Fruit fly (Drosophila melanogaster) whole organism, wandering third instar larva: Measurements from ENCODE around the gene Rrp6.

ENCODE experiments used
- Abd-B ChIP-seq: fragments of >200 bp; optimal IDR thresholded peaks from 2 replicates; lab custom pipeline; 2017; ENCODE audit warnings: missing biosample characterization, missing genetic modification characterization
- CG32264 ChIP-seq: fragments of 200-800 bp; sonication (Bioruptor generic); optimal IDR thresholded peaks from 2 replicates; lab custom pipeline; 2016; ENCODE audit warnings: missing biosample characterization, missing genetic modification characterization
- CG9705 ChIP-seq: fragments of 200-800 bp; sonication (Bioruptor generic); optimal IDR thresholded peaks from 2 replicates; lab custom pipeline; 2018; ENCODE audit warnings: missing biosample characterization, mild to moderate bottlenecking, missing genetic modification characterization
- Dif ChIP-seq: fragments of 200-275, 200-300 bp; sonication (Bioruptor generic); optimal IDR thresholded peaks from 2 replicates; lab custom pipeline; 2018; ENCODE audit warnings: missing biosample characterization, missing genetic modification characterization; ENCODE audit not compliant: partially characterized antibody
- GATAd ChIP-seq: sonication (Bioruptor generic); optimal IDR thresholded peaks from 2 replicates; lab custom pipeline; 2016; ENCODE audit warnings: missing biosample characterization, missing genetic modification characterization
- HLH106 ChIP-seq: fragments of 200-800 bp; optimal IDR thresholded peaks from 3 replicates; lab custom pipeline; 2019; ENCODE audit warnings: missing biosample characterization, mild to moderate bottlenecking, missing genetic modification characterization, moderate library complexity
- Hr78 ChIP-seq: fragments of >200 bp; optimal IDR thresholded peaks from 2 replicates; lab custom pipeline; 2017; ENCODE audit warnings: missing biosample characterization, missing genetic modification characterization
- Hr83 ChIP-seq: fragments of 200-300 bp; sonication (Bioruptor generic); optimal IDR thresholded peaks from 2 replicates; lab custom pipeline; 2016; ENCODE audit warnings: missing biosample characterization, mild to moderate bottlenecking, missing genetic modification characterization, moderate library complexity; ENCODE audit not compliant: poor library complexity, severe bottlenecking
- Jra ChIP-seq: sonication (Bioruptor generic); optimal IDR thresholded peaks from 2 replicates; lab custom pipeline; 2016; ENCODE audit warnings: missing biosample characterization, missing genetic modification characterization
- Mio ChIP-seq: sonication (Bioruptor generic); optimal IDR thresholded peaks from 2 replicates; lab custom pipeline; 2016; ENCODE audit warnings: missing biosample characterization, missing genetic modification characterization
- Myc ChIP-seq: fragments of >200 bp; optimal IDR thresholded peaks from 2 replicates; lab custom pipeline; 2017
- N ChIP-seq: fragments of >200 bp; optimal IDR thresholded peaks from 2 replicates; lab custom pipeline; 2018; ENCODE audit warnings: missing biosample characterization, missing external identifiers, missing genetic modification characterization
- OdsH ChIP-seq: fragments of 200-800 bp; sonication (Bioruptor generic); optimal IDR thresholded peaks from 2 replicates; lab custom pipeline; 2016; ENCODE audit warnings: missing biosample characterization, mild to moderate bottlenecking, missing genetic modification characterization
- Rel ChIP-seq, 2 experiments: fragments of 200-800 bp; sonication (Bioruptor generic) in 1 of 2; optimal IDR thresholded peaks; 2 replicates in 1 of 2; 3 replicates in 1 of 2; lab custom pipeline; 2016 to 2019; ENCODE audit warnings: mild to moderate bottlenecking in 2 of 2, missing biosample characterization in 2 of 2, missing genetic modification characterization in 2 of 2, moderate library complexity in 1 of 2
- Sp1 ChIP-seq: fragments of 200-800 bp; sonication (Bioruptor generic); optimal IDR thresholded peaks from 3 replicates; lab custom pipeline; 2019; ENCODE audit warnings: missing biosample characterization, mild to moderate bottlenecking, missing genetic modification characterization, moderate library complexity
- br ChIP-seq: fragments of 200-800 bp; sonication (Bioruptor generic); optimal IDR thresholded peaks from 2 replicates; lab custom pipeline; 2016; ENCODE audit warnings: missing biosample characterization, missing genetic modification characterization
- brk ChIP-seq: fragments of 200-800 bp; sonication (Bioruptor generic); optimal IDR thresholded peaks from 2 replicates; lab custom pipeline; 2016; ENCODE audit warnings: missing biosample characterization, mild to moderate bottlenecking, missing genetic modification characterization
- dl ChIP-seq, 2 experiments: fragments of 175-275, 200-275 bp in 1 of 2; fragments of 200-275 bp in 1 of 2; sonication (Bioruptor generic); optimal IDR thresholded peaks; lab custom pipeline; 2018; ENCODE audit warnings: mild to moderate bottlenecking in 2 of 2, missing biosample characterization in 2 of 2, missing genetic modification characterization in 2 of 2, moderate library complexity in 2 of 2; ENCODE audit not compliant: partially characterized antibody in 2 of 2, insufficient read depth in 1 of 2
- dmrt93B ChIP-seq: fragments of 200-800 bp; sonication (Bioruptor generic); optimal IDR thresholded peaks from 2 replicates; lab custom pipeline; 2018; ENCODE audit warnings: missing biosample characterization, mild to moderate bottlenecking, missing genetic modification characterization
- dsf ChIP-seq: sonication (Bioruptor generic); optimal IDR thresholded peaks from 2 replicates; lab custom pipeline; 2016; ENCODE audit warnings: missing biosample characterization, missing genetic modification characterization, borderline replicate concordance
- ey ChIP-seq: fragments of 200-800 bp; sonication (Bioruptor generic); optimal IDR thresholded peaks from 2 replicates; lab custom pipeline; 2016; ENCODE audit warnings: missing biosample characterization, missing genetic modification characterization
- foxo ChIP-seq, 2 experiments: fragments of 200-800 bp; sonication (Bioruptor generic); optimal IDR thresholded peaks; 2 replicates in 1 of 2; 3 replicates in 1 of 2; lab custom pipeline; 2016 to 2017; ENCODE audit warnings: missing biosample characterization in 2 of 2, missing genetic modification characterization in 2 of 2
- h ChIP-seq: fragments of 200-800 bp; sonication (Bioruptor generic); optimal IDR thresholded peaks from 3 replicates; lab custom pipeline; 2016; ENCODE audit warnings: missing biosample characterization, mild to moderate bottlenecking, missing genetic modification characterization
- jim ChIP-seq: fragments of 175-275, 200-325 bp; sonication (Bioruptor generic); optimal IDR thresholded peaks from 2 replicates; lab custom pipeline; 2016; ENCODE audit warnings: missing biosample characterization, mild to moderate bottlenecking, missing genetic modification characterization
- lola ChIP-seq: fragments of >200 bp; optimal IDR thresholded peaks from 2 replicates; lab custom pipeline; 2017; ENCODE audit warnings: missing biosample characterization, missing genetic modification characterization
- pan ChIP-seq: fragments of >200 bp; optimal IDR thresholded peaks from 2 replicates; lab custom pipeline; 2017
- psq ChIP-seq: fragments of 200-800 bp; sonication (Bioruptor generic); optimal IDR thresholded peaks from 3 replicates; lab custom pipeline; 2017; ENCODE audit warnings: missing biosample characterization, mild to moderate bottlenecking, missing genetic modification characterization, moderate library complexity
- rgr ChIP-seq: fragments of 200-800 bp; sonication (Bioruptor generic); optimal IDR thresholded peaks from 3 replicates; lab custom pipeline; 2016; ENCODE audit warnings: missing biosample characterization, mild to moderate bottlenecking, missing genetic modification characterization
- sv ChIP-seq: fragments of 200-800 bp; sonication (Bioruptor generic); optimal IDR thresholded peaks from 3 replicates; lab custom pipeline; 2016; ENCODE audit warnings: missing biosample characterization, missing genetic modification characterization
- usp ChIP-seq: fragments of >200 bp; optimal IDR thresholded peaks from 2 replicates; lab custom pipeline; 2017; ENCODE audit warnings: missing biosample characterization, missing genetic modification characterization
- woc ChIP-seq: sonication (Bioruptor generic); optimal IDR thresholded peaks from 2 replicates; lab custom pipeline; 2016; ENCODE audit warnings: missing biosample characterization, mild to moderate bottlenecking, missing genetic modification characterization

The Rrp6 gene

DNA sequence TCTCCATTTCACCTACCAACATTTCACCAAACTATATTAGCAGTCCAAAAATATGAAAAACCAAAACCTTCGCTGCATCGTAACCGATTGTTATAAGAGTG is 8.6 kb upstream of the Rrp6 start, which contains the start of gene CG14860:
Gene CG14860 (plus strand): TSS at position 2 of the 101 bp plus-strand sequence.
- TF ChIP-seq Mio (no peak), Hr78 (no peak), Jra (no peak)

DNA sequence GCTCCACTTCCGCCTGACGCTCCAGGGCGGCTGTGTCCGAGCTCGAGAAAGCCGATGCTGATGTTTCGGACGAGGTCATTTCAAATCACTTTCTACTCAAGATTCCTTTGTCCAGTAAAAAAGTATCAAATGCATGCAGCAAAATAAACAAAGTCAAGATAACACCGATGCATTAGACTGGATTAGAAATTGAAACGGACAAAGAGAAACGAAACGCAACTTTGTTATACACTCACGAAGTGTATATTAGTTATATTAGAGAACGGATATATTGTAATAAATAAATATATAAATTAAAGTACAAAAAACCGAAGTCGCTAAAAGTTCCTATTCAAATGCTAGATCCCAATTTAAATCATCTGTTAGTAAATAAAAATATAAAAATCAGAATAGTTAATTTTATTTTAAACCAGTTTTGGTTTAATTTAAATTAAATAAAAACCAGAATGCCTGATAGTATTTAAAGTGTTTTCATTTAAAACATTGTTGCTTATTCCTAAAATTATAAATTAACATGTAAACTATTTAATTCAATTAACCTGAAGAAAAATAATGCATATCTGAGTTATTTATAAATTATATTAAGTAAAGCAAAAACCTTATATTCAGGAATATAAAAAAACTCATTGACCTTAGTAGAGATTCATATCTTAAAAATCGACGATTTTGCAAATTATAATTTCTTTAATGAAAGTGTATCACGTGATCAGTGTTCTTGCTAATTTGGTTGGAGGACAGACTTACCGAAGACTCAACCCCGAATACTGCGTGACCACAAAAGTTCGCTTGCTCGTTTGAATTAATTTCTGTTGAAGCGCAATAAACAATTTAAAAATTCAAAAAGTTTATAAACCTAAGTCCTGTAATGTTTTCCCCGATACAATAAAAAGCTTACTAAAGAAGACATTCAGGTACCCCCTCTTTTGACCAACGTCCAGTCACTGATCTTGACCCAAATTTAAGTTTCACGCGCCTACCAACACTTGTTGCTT is 8.0 kb upstream of the Rrp6 start, which contains the start of gene Dph2:
Gene Dph2 (minus strand): TSS at position 164 of the 992 bp plus-strand sequence.
- TF ChIP-seq rgr (GFP tag; lab: Kevin White, UChicago) (peak; percentile 56), HLH106 (tag; lab: Kevin White, UChicago) (peak; percentile 73), br (no peak), woc (peak; percentile 64), CG9705 (GFP tag; lab: Kevin White, UChicago) (peak; percentile 7), Sp1 (peak; percentile 72), Hr78 (no peak), dl (GFP tag; optimal IDR thresholded peaks at IDR 0.05; lab: Kevin White, UChicago; ENCODE audit: insufficient read depth in 1 of 2, partially characterized antibody in 2 of 2) (no peak), Hr83 (peak; percentile 14), Dif (no peak), GATAd (GFP tag; lab: Kevin White, UChicago) (no peak), OdsH (peak; percentile 26), dsf (GFP tag; lab: Kevin White, UChicago) (no peak), CG32264 (GFP tag; lab: Kevin White, UChicago) (no peak), ey (GFP tag; lab: Kevin White, UChicago) (peak; percentile 47), sv (GFP tag; lab: Kevin White, UChicago) (peak; percentile 22), foxo (GFP tag; optimal IDR thresholded peaks at IDR 0.05; lab: Kevin White, UChicago) (peak in 1 of 2 experiments; percentile 36), psq (GFP tag; lab: Kevin White, UChicago) (peak; percentile 31), Rel (GFP tag; optimal IDR thresholded peaks at IDR 0.05; lab: Kevin White, UChicago) (no peak), Rel (tag; optimal IDR thresholded peaks at IDR 0.05; lab: Kevin White, UChicago) (peak; percentile 29)

DNA sequence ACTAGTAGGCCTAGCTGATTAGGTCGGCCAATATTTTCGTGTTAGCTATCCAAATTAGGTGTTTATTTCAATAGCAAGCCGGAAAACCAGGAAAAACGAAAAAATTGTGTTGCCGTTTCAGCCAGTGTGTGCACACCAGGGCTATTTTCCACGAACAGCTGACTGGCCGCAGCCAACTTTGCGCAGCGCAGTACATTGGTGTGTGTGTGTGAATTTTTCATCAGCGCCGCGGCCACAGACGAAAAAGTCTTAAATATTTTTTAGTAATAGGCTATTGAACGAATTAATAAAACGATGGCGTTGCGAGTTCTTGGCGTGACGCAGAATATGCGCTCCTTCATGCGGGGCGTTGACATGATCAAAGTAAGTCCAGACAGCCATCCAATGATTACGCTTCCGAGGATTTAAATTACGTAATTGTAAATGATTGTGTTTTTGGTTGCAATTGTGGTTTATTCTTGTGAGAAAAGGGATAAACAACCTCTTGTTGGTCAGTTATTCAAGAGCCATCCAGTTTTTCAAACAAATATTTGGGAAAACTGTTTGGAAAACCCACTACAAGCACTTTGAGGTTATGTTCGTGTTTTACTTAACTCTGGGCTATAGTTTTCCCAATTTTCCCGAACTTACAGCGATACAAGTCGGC is 4.1 kb upstream of the Rrp6 start, which contains the start of the genes CycC and UQCR-C1:
Gene CycC (minus strand): TSS at position 142 of the 646 bp plus-strand sequence.
Gene UQCR-C1 (plus strand): TSS at position 168 of the 646 bp plus-strand sequence.
- TF ChIP-seq brk (GFP tag; lab: Kevin White, UChicago): no peak
- TF ChIP-seq jim (GFP tag; lab: Kevin White, UChicago): no peak
- TF ChIP-seq Rel (GFP tag; optimal IDR thresholded peaks at IDR 0.05; lab: Kevin White, UChicago): no peak
- TF ChIP-seq Rel (tag; optimal IDR thresholded peaks at IDR 0.05; lab: Kevin White, UChicago): peak; percentile 33

DNA sequence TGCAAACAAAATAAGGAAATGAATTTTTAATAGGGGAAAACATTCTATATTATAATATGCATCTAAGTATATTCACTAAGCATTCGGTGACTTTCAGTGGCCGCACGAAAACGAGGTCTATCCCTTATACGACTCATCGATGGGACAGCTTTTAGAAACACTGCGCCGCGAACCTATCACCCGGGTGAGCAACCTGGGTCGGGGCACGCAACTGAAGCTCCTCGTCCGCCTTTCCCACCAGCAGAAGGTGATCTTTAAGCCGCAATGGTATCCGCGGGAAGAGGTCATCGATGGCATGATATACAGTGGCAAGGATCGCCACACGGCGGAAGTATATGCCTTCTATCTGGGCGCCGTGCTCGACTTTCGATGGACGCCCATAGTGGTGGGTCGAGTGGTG is 5.2 kb downstream of the Rrp6 start:
- TF ChIP-seq Mio (no peak), ey (GFP tag; lab: Kevin White, UChicago) (no peak), OdsH (no peak), woc (no peak), CG32264 (GFP tag; lab: Kevin White, UChicago) (no peak), h (GFP tag; lab: Kevin White, UChicago) (no peak), usp (no peak), N (GFP tag; lab: Kevin White, UChicago) (no peak), Sp1 (no peak), Abd-B (GFP tag; lab: Kevin White, UChicago) (no peak), Myc (lab: Kevin White, UChicago) (no peak), lola (GFP tag; lab: Kevin White, UChicago) (no peak)

DNA sequence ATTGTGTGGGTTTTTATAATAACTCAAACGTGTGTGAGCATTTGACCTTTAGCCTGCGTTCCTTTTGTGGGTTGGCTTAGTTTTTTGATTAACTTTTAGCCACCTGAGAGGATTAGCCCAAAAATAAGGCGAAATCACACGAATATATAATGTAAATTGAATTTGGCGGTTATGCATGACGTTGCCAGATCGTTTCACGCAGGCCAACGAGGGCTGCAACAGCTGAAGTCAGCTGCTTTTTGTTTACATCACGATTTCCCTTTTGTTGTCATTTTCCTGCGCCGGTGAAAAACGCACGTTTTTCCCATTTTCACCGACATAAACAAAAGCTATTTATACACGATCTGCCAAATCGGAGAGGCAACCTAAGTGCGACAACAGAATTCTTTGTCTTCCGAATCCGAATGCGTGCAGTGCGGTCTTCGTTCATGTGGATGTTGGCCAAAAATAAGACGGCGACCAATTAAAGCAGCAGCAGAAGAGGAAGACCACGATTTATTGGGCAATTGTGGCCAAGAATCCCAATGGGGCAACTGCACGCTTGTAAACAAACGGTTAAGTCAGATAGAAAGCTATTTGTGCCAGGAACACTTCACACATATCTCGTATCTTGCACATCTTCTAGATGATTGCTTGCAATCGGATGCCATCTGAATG is 6.7 kb downstream of the Rrp6 start, which contains the start of gene CG3631:
Gene CG3631 (plus strand): TSS at position 251 of the 657 bp plus-strand sequence.
- TF ChIP-seq psq (GFP tag; lab: Kevin White, UChicago) (peak; percentile 69), foxo (GFP tag; optimal IDR thresholded peaks at IDR 0.05; lab: Kevin White, UChicago) (no peak), dmrt93B (no peak), pan (lab: Kevin White, UChicago) (no peak)
